Worm (Caenorhabditis elegans) whole organism, young adult: ENCODE results near the gene wapl-1.

Source experiments
- B0261.1 ChIP-seq: sonication (generic microtip); optimal IDR thresholded peaks from 2 replicates; lab custom pipeline; 2016; ENCODE audit warnings: mild to moderate bottlenecking, missing genetic modification characterization, moderate library complexity, missing compliant biosample characterization
- C06A6.2 ChIP-seq: fragments of 200-800 bp; sonication (Bioruptor generic); conservative IDR thresholded peaks from 2 replicates; pipeline ENCODE4 v1.3.6; 2022; ENCODE audit warnings: missing genetic modification characterization, missing compliant biosample characterization
- D2030.7 ChIP-seq: fragments of 200-800 bp; sonication (Bioruptor generic); IDR thresholded peaks from 2 replicates; pipeline ENCODE4 v1.3.6; 2022; ENCODE audit warnings: missing genetic modification reagents, missing genetic modification characterization, missing compliant biosample characterization
- F23B12.7 ChIP-seq: sonication (generic microtip); optimal IDR thresholded peaks from 2 replicates; lab custom pipeline; 2017; ENCODE audit warnings: missing genetic modification characterization, mild to moderate bottlenecking, missing compliant biosample characterization, antibody characterized with exemption, moderate library complexity; ENCODE audit not compliant: insufficient read depth
- F33H1.4 ChIP-seq: fragments of 200-800 bp; sonication (Bioruptor generic); IDR thresholded peaks from 2 replicates; pipeline ENCODE4 v1.3.6; 2022; ENCODE audit warnings: missing genetic modification reagents, missing genetic modification characterization, missing compliant biosample characterization
- F37B4.10 ChIP-seq: fragments of 200-800 bp; sonication (Bioruptor generic); IDR thresholded peaks from 2 replicates; pipeline ENCODE4 v1.3.6; 2022; ENCODE audit warnings: missing genetic modification characterization, missing compliant biosample characterization
- F57A8.1 ChIP-seq: fragments of 200-800 bp; sonication (Bioruptor generic); optimal IDR thresholded peaks from 2 replicates; lab custom pipeline; 2018; ENCODE audit warnings: mild to moderate bottlenecking, missing genetic modification characterization, moderate library complexity, missing compliant biosample characterization
- K12H6.12 ChIP-seq: fragments of 200-800 bp; sonication (Bioruptor generic); optimal IDR thresholded peaks from 2 replicates; lab custom pipeline; 2018; ENCODE audit warnings: mild to moderate bottlenecking, missing genetic modification characterization, missing compliant biosample characterization
- Y95B8A.8 ChIP-seq: fragments of 200-800 bp; sonication (Bioruptor generic); IDR thresholded peaks from 2 replicates; pipeline ENCODE4 v1.3.6; 2022; ENCODE audit warnings: missing genetic modification reagents, missing genetic modification characterization, missing compliant biosample characterization
- ZK185.1 ChIP-seq: sonication (generic microtip); optimal IDR thresholded peaks from 2 replicates; lab custom pipeline; 2016; ENCODE audit warnings: mild to moderate bottlenecking, missing genetic modification characterization, missing compliant biosample characterization; ENCODE audit not compliant: poor library complexity, severe bottlenecking
- akir-1 ChIP-seq: fragments of 200-800 bp; sonication (Bioruptor generic); optimal IDR thresholded peaks from 2 replicates; lab custom pipeline; 2018; ENCODE audit warnings: mild to moderate bottlenecking, missing genetic modification characterization, moderate library complexity, missing compliant biosample characterization
- aptf-2 ChIP-seq: fragments of 200-800 bp; sonication (Bioruptor generic); conservative IDR thresholded peaks from 2 replicates; pipeline ENCODE4 v1.3.6; 2022; ENCODE audit warnings: missing genetic modification reagents, missing genetic modification characterization, missing compliant biosample characterization
- attf-3 ChIP-seq: fragments of 200-800 bp; sonication (Bioruptor generic); conservative IDR thresholded peaks from 2 replicates; pipeline ENCODE4 v1.3.6; 2022; ENCODE audit warnings: missing genetic modification reagents, missing genetic modification characterization, missing compliant biosample characterization
- attf-5 ChIP-seq: fragments of 200-800 bp; sonication (Bioruptor generic); optimal IDR thresholded peaks from 2 replicates; lab custom pipeline; 2018; ENCODE audit warnings: mild to moderate bottlenecking, missing genetic modification characterization, missing compliant biosample characterization
- bed-1 ChIP-seq: fragments of 200-800 bp; sonication (Bioruptor generic); IDR thresholded peaks from 2 replicates; pipeline ENCODE4 v1.3.6; 2022; ENCODE audit warnings: missing genetic modification reagents, missing genetic modification characterization, missing compliant biosample characterization
- ceh-27 ChIP-seq: fragments of 200-800 bp; sonication (Bioruptor generic); optimal IDR thresholded peaks from 2 replicates; lab custom pipeline; 2018; ENCODE audit warnings: mild to moderate bottlenecking, missing genetic modification characterization, moderate library complexity, missing compliant biosample characterization
- ceh-40 ChIP-seq: fragments of 200-800 bp; sonication (Bioruptor generic); IDR thresholded peaks from 2 replicates; pipeline ENCODE4 v1.3.6; 2022; ENCODE audit warnings: missing genetic modification characterization, missing compliant biosample characterization
- ceh-58 ChIP-seq: fragments of 200-800 bp; sonication (Bioruptor generic); IDR thresholded peaks from 2 replicates; pipeline ENCODE4 v1.3.6; 2022; ENCODE audit warnings: missing genetic modification characterization, missing compliant biosample characterization
- ceh-91 ChIP-seq: fragments of 200-800 bp; sonication (Bioruptor generic); IDR thresholded peaks from 2 replicates; pipeline ENCODE4 v1.3.6; 2022; ENCODE audit warnings: missing genetic modification reagents, missing genetic modification characterization, missing compliant biosample characterization
- chd-7 ChIP-seq: sonication (generic microtip); optimal IDR thresholded peaks from 2 replicates; lab custom pipeline; 2016; ENCODE audit warnings: mild to moderate bottlenecking, missing genetic modification characterization, moderate library complexity, missing compliant biosample characterization
- dpl-1 ChIP-seq: fragments of 150-350 bp; optimal IDR thresholded peaks from 2 replicates; lab custom pipeline; 2014; ENCODE audit warnings: missing biosample characterization, missing genetic modification reagents, missing genetic modification characterization
- egl-44 ChIP-seq: fragments of 200-800 bp; sonication (Bioruptor generic); IDR thresholded peaks from 2 replicates; pipeline ENCODE4 v1.3.6; 2022; ENCODE audit warnings: missing genetic modification reagents, missing genetic modification characterization, missing compliant biosample characterization
- egrh-3 ChIP-seq: fragments of 200-800 bp; sonication (Bioruptor generic); IDR thresholded peaks from 2 replicates; pipeline ENCODE4 v1.3.6; 2022; ENCODE audit warnings: missing genetic modification reagents, missing genetic modification characterization, missing compliant biosample characterization
- hlh-26 ChIP-seq: fragments of 200-800 bp; sonication (Bioruptor generic); conservative IDR thresholded peaks from 2 replicates; pipeline ENCODE4 v1.3.6; 2022; ENCODE audit warnings: missing genetic modification reagents, missing genetic modification characterization, missing compliant biosample characterization
- hmg-1.2 ChIP-seq: fragments of 200-800 bp; sonication (Bioruptor generic); IDR thresholded peaks from 2 replicates; pipeline ENCODE4 v1.3.6; 2022; ENCODE audit warnings: missing genetic modification reagents, missing genetic modification characterization, missing compliant biosample characterization
- hrde-1 ChIP-seq: sonication (generic microtip); optimal IDR thresholded peaks from 2 replicates; lab custom pipeline; 2016; ENCODE audit warnings: missing genetic modification characterization, mild to moderate bottlenecking, missing compliant biosample characterization, moderate library complexity, missing genotype, missing genetic modification reagents, borderline replicate concordance
- lin-26 ChIP-seq: fragments of 200-800 bp; sonication (Bioruptor generic); IDR thresholded peaks from 2 replicates; pipeline ENCODE4 v1.3.6; 2022; ENCODE audit warnings: missing genetic modification reagents, missing genetic modification characterization, missing compliant biosample characterization
- lin-35 ChIP-seq, 3 experiments: fragments of 150-350 bp in 2 of 3; sonication (generic microtip) in 1 of 3; optimal IDR thresholded peaks; 2 replicates each; lab custom pipeline; 2014 to 2018; ENCODE audit warnings: missing biosample characterization in 3 of 3, missing genetic modification characterization in 3 of 3, missing genetic modification reagents in 3 of 3
- lsl-1 ChIP-seq: fragments of 200-800 bp; sonication (Bioruptor generic); optimal IDR thresholded peaks from 2 replicates; lab custom pipeline; 2018; ENCODE audit warnings: mild to moderate bottlenecking, missing genetic modification characterization, moderate library complexity, missing compliant biosample characterization
- madf-10 ChIP-seq: sonication (generic microtip); optimal IDR thresholded peaks from 2 replicates; lab custom pipeline; 2016; ENCODE audit warnings: mild to moderate bottlenecking, missing genetic modification characterization, missing compliant biosample characterization
- madf-3 ChIP-seq: fragments of 200-800 bp; sonication (Bioruptor generic); IDR thresholded peaks from 2 replicates; pipeline ENCODE4 v1.3.6; 2022; ENCODE audit warnings: missing genetic modification reagents, missing genetic modification characterization, missing compliant biosample characterization
- mcd-1 ChIP-seq: fragments of 200-800 bp; sonication (Bioruptor generic); IDR thresholded peaks from 2 replicates; pipeline ENCODE4 v1.3.6; 2022; ENCODE audit warnings: missing genetic modification reagents, missing genetic modification characterization, missing compliant biosample characterization
- mel-28 ChIP-seq: sonication (generic microtip); optimal IDR thresholded peaks from 2 replicates; lab custom pipeline; 2016; ENCODE audit warnings: borderline replicate concordance, mild to moderate bottlenecking, missing genetic modification characterization, missing compliant biosample characterization
- nfya-1 ChIP-seq: sonication (generic microtip); optimal IDR thresholded peaks from 2 replicates; lab custom pipeline; 2017; ENCODE audit warnings: antibody characterized with exemption, missing compliant biosample characterization, missing genetic modification characterization, borderline replicate concordance; ENCODE audit not compliant: insufficient read depth
- nfyb-1 ChIP-seq: fragments of 200-800 bp; sonication (Bioruptor generic); IDR thresholded peaks from 2 replicates; pipeline ENCODE4 v1.3.6; 2022; ENCODE audit warnings: missing genetic modification reagents, missing genetic modification characterization, missing compliant biosample characterization
- nhr-179 ChIP-seq: sonication (generic microtip); optimal IDR thresholded peaks from 2 replicates; lab custom pipeline; 2016; ENCODE audit warnings: mild to moderate bottlenecking, missing genetic modification characterization, missing compliant biosample characterization
- nhr-80 ChIP-seq: sonication (generic microtip); optimal IDR thresholded peaks from 2 replicates; lab custom pipeline; 2016; ENCODE audit warnings: missing genetic modification characterization, missing compliant biosample characterization
- rec-8 ChIP-seq, 2 experiments: sonication (generic microtip); optimal IDR thresholded peaks; 2 replicates each; lab custom pipeline; 2016; ENCODE audit warnings: mild to moderate bottlenecking in 2 of 2, missing genetic modification characterization in 2 of 2, missing genetic modification reagents in 2 of 2, missing genotype in 2 of 2, missing biosample characterization in 1 of 2, missing compliant biosample characterization in 1 of 2, moderate library complexity in 1 of 2
- repo-1 ChIP-seq: sonication (generic microtip); optimal IDR thresholded peaks from 2 replicates; lab custom pipeline; 2017; ENCODE audit warnings: mild to moderate bottlenecking, missing genetic modification characterization, missing compliant biosample characterization
- snpc-3.4 ChIP-seq: sonication (generic microtip); optimal IDR thresholded peaks from 2 replicates; lab custom pipeline; 2017; ENCODE audit warnings: missing genetic modification characterization, mild to moderate bottlenecking, missing compliant biosample characterization, antibody characterized with exemption, moderate library complexity, missing genotype, missing genetic modification reagents
- tbx-9 ChIP-seq: sonication (generic microtip); optimal IDR thresholded peaks from 2 replicates; lab custom pipeline; 2016; ENCODE audit warnings: borderline replicate concordance, missing genetic modification characterization, inconsistent platforms, missing compliant biosample characterization
- unc-62 ChIP-seq: fragments of 150-350 bp; optimal IDR thresholded peaks from 2 replicates; lab custom pipeline; 2014; ENCODE audit warnings: missing biosample characterization, missing genetic modification reagents, missing genetic modification characterization
- zfh-2 ChIP-seq: fragments of 200-800 bp; sonication (Bioruptor generic); conservative IDR thresholded peaks from 2 replicates; pipeline ENCODE4 v1.3.6; 2022; ENCODE audit warnings: missing genetic modification reagents, missing genetic modification characterization, missing compliant biosample characterization
- zim-3 ChIP-seq: sonication (generic microtip); optimal IDR thresholded peaks from 2 replicates; lab custom pipeline; 2017; ENCODE audit warnings: mild to moderate bottlenecking, missing genetic modification characterization, moderate library complexity, missing compliant biosample characterization
- ztf-25 ChIP-seq: fragments of 200-800 bp; sonication (Bioruptor generic); IDR thresholded peaks from 2 replicates; pipeline ENCODE4 v1.3.6; 2022; ENCODE audit warnings: missing genetic modification reagents, missing genetic modification characterization, missing compliant biosample characterization
- ztf-28 ChIP-seq: fragments of 200-800 bp; sonication (Bioruptor generic); IDR thresholded peaks from 2 replicates; pipeline ENCODE4 v1.3.6; 2022; ENCODE audit warnings: missing genetic modification reagents, missing genetic modification characterization, missing compliant biosample characterization

The wapl-1 gene

ce11 chrIV:4470885-4471772 lies 25.6 kb upstream of the wapl-1 start (continued):
- TF ChIP-seq C06A6.2 (GFP tag; lab: Robert Waterston, UW) (no peak), snpc-3.4 (peak; percentile 23), repo-1 (no peak), akir-1 (GFP tag; lab: Kevin White, UChicago) (no peak), chd-7 (tag; lab: Kevin White, UChicago) (peak; percentile 79), madf-10 (tag; lab: Kevin White, UChicago) (no peak), aptf-2 (no peak), ceh-91 (GFP tag; lab: Robert Waterston, UW) (0 out of 2 replicates have a peak, but pooled peaks have one; percentile 22), B0261.1 (tag; lab: Kevin White, UChicago) (no peak), nfyb-1 (GFP tag; lab: Robert Waterston, UW) (peak; percentile 63), ceh-58 (GFP tag; lab: Robert Waterston, UW) (0 out of 2 replicates have a peak, but pooled peaks have one; percentile 5), lin-26 (GFP tag; lab: Robert Waterston, UW) (no peak), mcd-1 (peak; percentile 58), ztf-25 (GFP tag; lab: Robert Waterston, UW) (no peak), unc-62 (GFP tag; lab: Kevin White, UChicago) (no peak), lin-35 (GFP tag; optimal IDR thresholded peaks at IDR 0.05; lab: Kevin White, UChicago) (no peak), nhr-80 (peak; percentile 57), Y95B8A.8 (GFP tag; lab: Robert Waterston, UW) (no peak; the same call in 1 of the 2 replicates), hlh-26 (no peak), D2030.7 (GFP tag; lab: Robert Waterston, UW) (no peak), bed-1 (no peak), egrh-3 (GFP tag; lab: Robert Waterston, UW) (peak; percentile 84), F57A8.1 (no peak), tbx-9 (tag; lab: Kevin White, UChicago) (no peak), hmg-1.2 (GFP tag; lab: Robert Waterston, UW) (peak; percentile 81), K12H6.12 (no peak), hrde-1 (tag; lab: Kevin White, UChicago) (no peak), ztf-28 (GFP tag; lab: Robert Waterston, UW) (no peak), dpl-1 (peak; percentile 4), nhr-179 (tag; lab: Kevin White, UChicago) (no peak), nfya-1 (tag; lab: Kevin White, UChicago) (no peak), ZK185.1 (no peak), F33H1.4 (GFP tag; lab: Robert Waterston, UW) (peak; percentile 50), egl-44 (peak; percentile 65; the same call in 1 of the 2 replicates), rec-8 (tag; optimal IDR thresholded peaks at IDR 0.05; lab: Kevin White, UChicago) (no peak), lsl-1 (GFP tag; lab: Kevin White, UChicago) (peak; percentile 33), ceh-27 (GFP tag; lab: Kevin White, UChicago) (no peak), F37B4.10 (GFP tag; lab: Robert Waterston, UW) (no peak), zfh-2 (GFP tag; lab: Robert Waterston, UW) (peak; percentile 96), mel-28 (tag; lab: Kevin White, UChicago) (no peak), ceh-40 (GFP tag; lab: Robert Waterston, UW) (no peak), attf-3 (GFP tag; lab: Robert Waterston, UW) (no peak), F23B12.7 (peak; percentile 10), madf-3 (GFP tag; lab: Robert Waterston, UW) (peak; percentile 11; the same call in 1 of the 2 replicates), zim-3 (tag; lab: Kevin White, UChicago) (peak; percentile 25), attf-5 (GFP tag; lab: Kevin White, UChicago) (peak; percentile 64)
